Worm (Caenorhabditis elegans): ENCODE data around the gene cah-1.

DNA sequence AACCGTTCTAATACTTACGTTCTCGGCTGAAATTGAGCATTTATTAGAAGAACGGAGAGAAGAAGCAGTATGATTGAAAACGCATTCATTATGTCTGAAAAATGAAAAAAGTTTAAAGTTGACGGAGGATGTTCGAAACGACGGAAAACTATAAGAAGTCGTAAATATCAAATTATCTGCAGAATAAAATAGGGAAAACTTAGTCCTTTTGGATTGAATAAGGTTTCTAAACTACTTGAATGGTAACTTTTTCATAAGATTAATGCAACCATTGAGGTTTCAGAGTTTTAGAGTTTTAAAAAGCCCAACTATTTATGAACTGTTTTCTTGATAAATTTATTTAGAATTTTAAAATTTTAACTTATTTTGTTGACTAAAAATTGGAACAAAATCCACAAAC is 13.9 kb downstream of the cah-1 start, which contains the start of gene C45G9.12:
- TF ChIP-seq fos-1 (tag; optimal IDR thresholded peaks at IDR 0.05) = no peak
- TF ChIP-seq ztf-4 (tag; optimal IDR thresholded peaks at IDR 0.05) = no peak
- no peak for TF ChIP-seq nhr-23 (tag; optimal IDR thresholded peaks at IDR 0.05)
- TF ChIP-seq egl-27 (tag; optimal IDR thresholded peaks at IDR 0.05) = no peak
